Worm (Caenorhabditis elegans) whole organism, L4/young adult: ENCODE measurements around the gene ncx-8.

Experiments
- dao-5 ChIP-seq: sonication (generic microtip); optimal IDR thresholded peaks from 2 replicates; lab custom pipeline; 2016; ENCODE audit warnings: missing genotype, missing genetic modification characterization, moderate library complexity, missing compliant biosample characterization
- him-1 ChIP-seq: sonication (generic microtip); optimal IDR thresholded peaks from 2 replicates; lab custom pipeline; 2016; ENCODE audit warnings: missing genotype, missing genetic modification reagents, missing genetic modification characterization, missing compliant biosample characterization

DNA sequence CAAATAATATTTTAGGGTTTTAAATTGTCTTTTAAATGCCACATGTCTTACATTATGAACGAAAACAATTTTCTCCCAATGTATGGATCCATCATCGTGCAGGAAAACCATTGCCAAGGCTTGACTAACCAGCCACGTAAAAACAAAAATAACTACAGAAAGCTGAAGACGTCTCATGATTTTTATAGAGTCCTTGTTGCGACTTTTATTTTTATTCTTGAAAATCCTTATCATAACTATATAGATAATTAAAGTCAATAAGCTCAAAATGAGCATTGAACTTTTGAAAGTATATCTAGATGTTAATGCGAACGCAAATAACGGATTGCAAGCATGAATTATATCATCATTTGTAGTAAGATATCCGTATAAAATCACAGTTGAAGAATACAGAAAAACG lies 6.9 kb downstream of the ncx-8 start:
- TF ChIP-seq dao-5: no peak
- TF ChIP-seq him-1 (tag; lab: Kevin White, UChicago): no peak
